Fruit fly (Drosophila melanogaster): Measurements from ENCODE around the gene Sf3b5.

Gene Sf3b5

DNA sequence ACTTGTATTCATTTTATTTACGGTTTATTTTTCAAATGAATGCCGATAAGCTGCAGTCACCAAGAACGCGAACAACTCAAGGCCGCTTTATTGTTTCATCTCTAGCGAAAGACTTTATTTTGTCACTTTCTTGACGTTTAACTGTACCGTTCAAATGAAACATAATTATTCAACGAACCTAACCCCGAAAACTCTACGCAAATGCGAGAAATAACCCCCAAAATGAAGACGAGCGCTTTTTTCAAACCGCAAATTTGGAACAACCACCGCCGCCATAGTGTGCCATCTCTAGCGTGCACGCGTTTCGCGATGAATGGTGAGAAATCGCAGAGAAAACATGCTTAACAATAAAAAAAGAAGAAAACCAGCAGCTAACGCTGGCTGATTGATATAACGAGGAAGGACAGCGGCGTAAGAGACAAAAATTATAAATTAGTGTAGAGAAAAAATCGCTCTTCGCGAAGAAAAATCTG is 30.5 kb downstream of the Sf3b5 start, which contains the start of gene CG11970 (continued):
- TF ChIP-seq mld (GFP tag; IDR thresholded peaks at IDR 0.05; ENCODE audit: partially characterized antibody) (no peak), CG11247 (GFP tag; IDR thresholded peaks at IDR 0.05) (no peak), Hr3 (GFP tag; optimal IDR thresholded peaks at IDR 0.05) (peak; percentile 32), nmo (GFP tag; optimal IDR thresholded peaks at IDR 0.05) (peak; percentile 58), CG9609 (GFP tag; optimal IDR thresholded peaks at IDR 0.05) (peak; percentile 42), ken (GFP tag; IDR thresholded peaks at IDR 0.05) (no peak), pzg (GFP tag; optimal IDR thresholded peaks at IDR 0.05) (peak; percentile 57), tin (GFP tag; optimal IDR thresholded peaks at IDR 0.05) (peak; percentile 23), Hsf (GFP tag; optimal IDR thresholded peaks at IDR 0.05) (peak; percentile 34), dan (GFP tag; IDR thresholded peaks at IDR 0.05) (no peak), cad (GFP tag; optimal IDR thresholded peaks at IDR 0.05) (no peak), Sry-δ (GFP tag; optimal IDR thresholded peaks at IDR 0.05) (peak; percentile 92), CG31388 (GFP tag; optimal IDR thresholded peaks at IDR 0.05) (no peak), odd (GFP tag; optimal IDR thresholded peaks at IDR 0.05) (no peak), CG3838 (GFP tag; optimal IDR thresholded peaks at IDR 0.05) (no peak), CG32772 (GFP tag; IDR thresholded peaks at IDR 0.05) (no peak; the same call in 1 of the 2 replicates), ab (GFP tag; optimal IDR thresholded peaks at IDR 0.05) (no peak), schlank (tag; optimal IDR thresholded peaks at IDR 0.05) (no peak), Lpt (GFP tag; optimal IDR thresholded peaks at IDR 0.05) (no peak), CG13775 (GFP tag; optimal IDR thresholded peaks at IDR 0.05) (peak; percentile 39), ac (GFP tag; optimal IDR thresholded peaks at IDR 0.05) (no peak), CG13287 (GFP tag; IDR thresholded peaks at IDR 0.05; ENCODE audit: partially characterized antibody) (peak; percentile 63), sc (optimal IDR thresholded peaks at IDR 0.05) (no peak), sc (GFP tag; optimal IDR thresholded peaks at IDR 0.05) (no peak), onecut (GFP tag; IDR thresholded peaks at IDR 0.05) (no peak), Six4 (GFP tag; optimal IDR thresholded peaks at IDR 0.05) (no peak), E2f1 (GFP tag; IDR thresholded peaks at IDR 0.05) (no peak), Sox100B (GFP tag; optimal IDR thresholded peaks at IDR 0.05) (no peak), CG14965 (GFP tag; optimal IDR thresholded peaks at IDR 0.05; ENCODE audit: borderline replicate concordance) (no peak), chn (GFP tag; optimal IDR thresholded peaks at IDR 0.05) (no peak), CG16863 (GFP tag; optimal IDR thresholded peaks at IDR 0.05) (no peak), CkIIα-i1 (GFP tag; IDR thresholded peaks at IDR 0.05) (no peak), fd3F (GFP tag; optimal IDR thresholded peaks at IDR 0.05) (no peak), vvl (GFP tag; IDR thresholded peaks at IDR 0.05) (peak; percentile 22; the same call in 1 of the 2 replicates), dimm (GFP tag; IDR thresholded peaks at IDR 0.05) (no peak), CG11696 (GFP tag; IDR thresholded peaks at IDR 0.05) (no peak), Deaf1 (tag; optimal IDR thresholded peaks at IDR 0.05) (no peak), kay (GFP tag; optimal IDR thresholded peaks at IDR 0.05) (no peak), Mrtf (GFP tag; IDR thresholded peaks at IDR 0.05) (no peak), fd64A (GFP tag; optimal IDR thresholded peaks at IDR 0.05) (no peak), shn (GFP tag; optimal IDR thresholded peaks at IDR 0.05) (peak; percentile 34), esg (GFP tag; conservative IDR thresholded peaks at IDR 0.05) (no peak), ci (GFP tag; IDR thresholded peaks at IDR 0.05) (0 out of 3 replicates have a peak, but pooled peaks have one; percentile 34), BEAF-32 (GFP tag; optimal IDR thresholded peaks at IDR 0.05) (peak; percentile 78), CG11093 (GFP tag; IDR thresholded peaks at IDR 0.05) (no peak), CG12299 (tag; optimal IDR thresholded peaks at IDR 0.05) (no peak), aop (GFP tag; IDR thresholded peaks at IDR 0.05) (no peak), CG14667 (GFP tag; IDR thresholded peaks at IDR 0.05) (no peak), NK7.1 (GFP tag; optimal IDR thresholded peaks at IDR 0.05) (no peak), Side (GFP tag; optimal IDR thresholded peaks at IDR 0.05) (peak; percentile 30), CG18011 (GFP tag; optimal IDR thresholded peaks at IDR 0.05) (peak; percentile 30), ewg (GFP tag; optimal IDR thresholded peaks at IDR 0.05) (no peak), CG6175 (GFP tag; IDR thresholded peaks at IDR 0.05) (no peak)

Data from whole organism, embryonic.